Worm (Caenorhabditis elegans) whole organism, young adult: ENCODE results near the gene srgp-1.
A peak's percentile ranks its signal among the peaks of the same experiment; 100 is the strongest.

ENCODE experiments used
- B0035.1 ChIP-seq: sonication (generic microtip); optimal IDR thresholded peaks from 2 replicates; lab custom pipeline; 2016; ENCODE audit warnings: missing genetic modification characterization, mild to moderate bottlenecking, missing compliant biosample characterization, missing genotype, missing genetic modification reagents
- B0261.1 ChIP-seq: sonication (generic microtip); optimal IDR thresholded peaks from 2 replicates; lab custom pipeline; 2016; ENCODE audit warnings: mild to moderate bottlenecking, missing genetic modification characterization, moderate library complexity, missing compliant biosample characterization
- B0336.3 ChIP-seq: fragments of 200-800 bp; sonication (Bioruptor generic); IDR thresholded peaks from 2 replicates; pipeline ENCODE4 v1.3.6; 2022; ENCODE audit warnings: missing genetic modification characterization, missing compliant biosample characterization
- C06A6.2 ChIP-seq: fragments of 200-800 bp; sonication (Bioruptor generic); conservative IDR thresholded peaks from 2 replicates; pipeline ENCODE4 v1.3.6; 2022; ENCODE audit warnings: missing genetic modification characterization, missing compliant biosample characterization
- D2030.7 ChIP-seq: fragments of 200-800 bp; sonication (Bioruptor generic); IDR thresholded peaks from 2 replicates; pipeline ENCODE4 v1.3.6; 2022; ENCODE audit warnings: missing genetic modification reagents, missing genetic modification characterization, missing compliant biosample characterization
- F39B2.1 ChIP-seq: fragments of 200-800 bp; sonication (Bioruptor generic); IDR thresholded peaks from 2 replicates; pipeline ENCODE4 v1.3.6; 2022; ENCODE audit warnings: missing genetic modification reagents, missing genetic modification characterization, missing compliant biosample characterization
- F49E8.2 ChIP-seq: sonication (generic microtip); optimal IDR thresholded peaks from 3 replicates; lab custom pipeline; 2017; ENCODE audit warnings: missing genetic modification characterization, mild to moderate bottlenecking, missing compliant biosample characterization, antibody characterized with exemption, moderate library complexity; ENCODE audit not compliant: insufficient read depth
- F55B11.4 ChIP-seq: sonication (generic microtip); optimal IDR thresholded peaks from 2 replicates; lab custom pipeline; 2016; ENCODE audit warnings: missing compliant biosample characterization, missing genetic modification characterization, borderline replicate concordance; ENCODE audit not compliant: insufficient read depth
- F57C9.4 ChIP-seq: sonication (generic microtip); optimal IDR thresholded peaks from 2 replicates; lab custom pipeline; 2017; ENCODE audit warnings: mild to moderate bottlenecking, missing genetic modification characterization, missing compliant biosample characterization
- K11D2.4 ChIP-seq: fragments of 200-800 bp; sonication (Bioruptor generic); IDR thresholded peaks from 2 replicates; pipeline ENCODE4 v1.3.6; 2022; ENCODE audit warnings: missing genetic modification reagents, missing genetic modification characterization, missing compliant biosample characterization
- K12H6.12 ChIP-seq: fragments of 200-800 bp; sonication (Bioruptor generic); optimal IDR thresholded peaks from 2 replicates; lab custom pipeline; 2018; ENCODE audit warnings: mild to moderate bottlenecking, missing genetic modification characterization, missing compliant biosample characterization
- Y53G8AR.9 ChIP-seq: fragments of 200-800 bp; sonication (Bioruptor generic); conservative IDR thresholded peaks from 2 replicates; pipeline ENCODE4 v1.3.6; 2022; ENCODE audit warnings: missing genetic modification reagents, missing genetic modification characterization, missing compliant biosample characterization
- Y56A3A.18 ChIP-seq: fragments of 200-800 bp; sonication (Bioruptor generic); IDR thresholded peaks from 2 replicates; pipeline ENCODE4 v1.3.6; 2022; ENCODE audit warnings: missing genetic modification reagents, missing genetic modification characterization, missing compliant biosample characterization
- ama-1 ChIP-seq, 3 experiments: fragments of 150-350 bp in 1 of 3; sonication (generic microtip) in 2 of 3; optimal IDR thresholded peaks; 2 replicates each; lab custom pipeline; 2014 to 2018; ENCODE audit warnings: missing biosample characterization in 2 of 3, missing genetic modification characterization in 2 of 3, missing genetic modification reagents in 2 of 3
- athp-1 ChIP-seq: sonication (generic microtip); optimal IDR thresholded peaks from 2 replicates; lab custom pipeline; 2017; ENCODE audit warnings: mild to moderate bottlenecking, missing genetic modification characterization, missing compliant biosample characterization
- attf-5 ChIP-seq: fragments of 200-800 bp; sonication (Bioruptor generic); optimal IDR thresholded peaks from 2 replicates; lab custom pipeline; 2018; ENCODE audit warnings: mild to moderate bottlenecking, missing genetic modification characterization, missing compliant biosample characterization
- bed-1 ChIP-seq: fragments of 200-800 bp; sonication (Bioruptor generic); IDR thresholded peaks from 2 replicates; pipeline ENCODE4 v1.3.6; 2022; ENCODE audit warnings: missing genetic modification reagents, missing genetic modification characterization, missing compliant biosample characterization
- ceh-100 ChIP-seq: fragments of 200-800 bp; sonication (Bioruptor generic); IDR thresholded peaks from 2 replicates; pipeline ENCODE4 v1.3.6; 2022; ENCODE audit warnings: missing genetic modification reagents, missing genetic modification characterization, missing compliant biosample characterization
- ceh-58 ChIP-seq: fragments of 200-800 bp; sonication (Bioruptor generic); IDR thresholded peaks from 2 replicates; pipeline ENCODE4 v1.3.6; 2022; ENCODE audit warnings: missing genetic modification characterization, missing compliant biosample characterization
- ceh-79 ChIP-seq: sonication (generic microtip); optimal IDR thresholded peaks from 2 replicates; lab custom pipeline; 2017; ENCODE audit warnings: mild to moderate bottlenecking, missing genetic modification characterization, missing compliant biosample characterization
- ceh-91 ChIP-seq: fragments of 200-800 bp; sonication (Bioruptor generic); IDR thresholded peaks from 2 replicates; pipeline ENCODE4 v1.3.6; 2022; ENCODE audit warnings: missing genetic modification reagents, missing genetic modification characterization, missing compliant biosample characterization
- dpff-1 ChIP-seq: sonication (generic microtip); optimal IDR thresholded peaks from 2 replicates; lab custom pipeline; 2017; ENCODE audit warnings: mild to moderate bottlenecking, missing genetic modification characterization, missing compliant biosample characterization
- ekl-4 ChIP-seq: fragments of 200-800 bp; sonication (Bioruptor generic); IDR thresholded peaks from 2 replicates; pipeline ENCODE4 v1.3.6; 2022; ENCODE audit warnings: missing genetic modification reagents, missing genetic modification characterization, missing compliant biosample characterization
- him-1 ChIP-seq: sonication (generic microtip); optimal IDR thresholded peaks from 2 replicates; lab custom pipeline; 2016; ENCODE audit warnings: missing genotype, missing genetic modification reagents, missing genetic modification characterization, missing compliant biosample characterization
- hmg-1.2 ChIP-seq: fragments of 200-800 bp; sonication (Bioruptor generic); IDR thresholded peaks from 2 replicates; pipeline ENCODE4 v1.3.6; 2022; ENCODE audit warnings: missing genetic modification reagents, missing genetic modification characterization, missing compliant biosample characterization
- hmg-20 ChIP-seq: fragments of 200-800 bp; sonication (Bioruptor generic); IDR thresholded peaks from 2 replicates; pipeline ENCODE4 v1.3.6; 2022; ENCODE audit warnings: missing genetic modification reagents, missing genetic modification characterization, missing compliant biosample characterization
- lin-35 ChIP-seq, 3 experiments: fragments of 150-350 bp in 2 of 3; sonication (generic microtip) in 1 of 3; optimal IDR thresholded peaks; 2 replicates each; lab custom pipeline; 2014 to 2018; ENCODE audit warnings: missing biosample characterization in 3 of 3, missing genetic modification characterization in 3 of 3, missing genetic modification reagents in 3 of 3
- lin-40 ChIP-seq: sonication (generic microtip); optimal IDR thresholded peaks from 2 replicates; lab custom pipeline; 2016; ENCODE audit warnings: missing genetic modification characterization, mild to moderate bottlenecking, missing compliant biosample characterization, missing genotype, missing genetic modification reagents
- lir-1 ChIP-seq: fragments of 200-800 bp; sonication (Bioruptor generic); conservative IDR thresholded peaks from 2 replicates; pipeline ENCODE4 v1.3.6; 2022; ENCODE audit warnings: missing genetic modification reagents, missing genetic modification characterization, missing compliant biosample characterization
- madf-8 ChIP-seq: fragments of 200-800 bp; sonication (Bioruptor generic); conservative IDR thresholded peaks from 2 replicates; pipeline ENCODE4 v1.3.6; 2022; ENCODE audit warnings: missing genetic modification reagents, missing genetic modification characterization, missing compliant biosample characterization
- mel-28 ChIP-seq: sonication (generic microtip); optimal IDR thresholded peaks from 2 replicates; lab custom pipeline; 2016; ENCODE audit warnings: borderline replicate concordance, mild to moderate bottlenecking, missing genetic modification characterization, missing compliant biosample characterization
- nfya-1 ChIP-seq: sonication (generic microtip); optimal IDR thresholded peaks from 2 replicates; lab custom pipeline; 2017; ENCODE audit warnings: antibody characterized with exemption, missing compliant biosample characterization, missing genetic modification characterization, borderline replicate concordance; ENCODE audit not compliant: insufficient read depth
- nhr-120 ChIP-seq: fragments of 200-800 bp; sonication (Bioruptor generic); IDR thresholded peaks from 2 replicates; pipeline ENCODE4 v1.3.6; 2022; ENCODE audit warnings: missing genetic modification characterization, missing compliant biosample characterization
- nhr-179 ChIP-seq: sonication (generic microtip); optimal IDR thresholded peaks from 2 replicates; lab custom pipeline; 2016; ENCODE audit warnings: mild to moderate bottlenecking, missing genetic modification characterization, missing compliant biosample characterization
- nhr-27 ChIP-seq: fragments of 200-800 bp; sonication (Bioruptor generic); optimal IDR thresholded peaks from 2 replicates; lab custom pipeline; 2018; ENCODE audit warnings: mild to moderate bottlenecking, missing genetic modification characterization, moderate library complexity, missing compliant biosample characterization
- nhr-80 ChIP-seq: sonication (generic microtip); optimal IDR thresholded peaks from 2 replicates; lab custom pipeline; 2016; ENCODE audit warnings: missing genetic modification characterization, missing compliant biosample characterization
- nhr-90 ChIP-seq: sonication (generic microtip); optimal IDR thresholded peaks from 2 replicates; lab custom pipeline; 2016; ENCODE audit warnings: missing genotype, mild to moderate bottlenecking, missing genetic modification characterization, missing compliant biosample characterization
- pbrm-1 ChIP-seq: fragments of 200-800 bp; sonication (Bioruptor generic); IDR thresholded peaks from 2 replicates; pipeline ENCODE4 v1.3.6; 2022; ENCODE audit warnings: missing genetic modification reagents, missing genetic modification characterization, missing compliant biosample characterization
- rcor-1 ChIP-seq: fragments of 200-800 bp; sonication (Bioruptor generic); IDR thresholded peaks from 2 replicates; pipeline ENCODE4 v1.3.6; 2022; ENCODE audit warnings: missing genetic modification reagents, missing genetic modification characterization, missing compliant biosample characterization
- snpc-3.4 ChIP-seq: sonication (generic microtip); optimal IDR thresholded peaks from 2 replicates; lab custom pipeline; 2017; ENCODE audit warnings: missing genetic modification characterization, mild to moderate bottlenecking, missing compliant biosample characterization, antibody characterized with exemption, moderate library complexity, missing genotype, missing genetic modification reagents
- snpc-4 ChIP-seq, 5 experiments: fragments of 150-350 bp in 1 of 5; sonication (generic microtip) in 4 of 5; optimal IDR thresholded peaks; 2 replicates each; lab custom pipeline; 2014 to 2018; ENCODE audit warnings: missing genetic modification characterization in 5 of 5, missing biosample characterization in 3 of 5, antibody characterized with exemption in 2 of 5, mild to moderate bottlenecking in 2 of 5, missing compliant biosample characterization in 2 of 5, missing genotype in 2 of 5, moderate library complexity in 2 of 5, missing genetic modification reagents in 1 of 5
- tlf-1 ChIP-seq: fragments of 200-800 bp; sonication (Bioruptor generic); optimal IDR thresholded peaks from 2 replicates; lab custom pipeline; 2018; ENCODE audit warnings: mild to moderate bottlenecking, missing genetic modification characterization, missing compliant biosample characterization
- zim-3 ChIP-seq: sonication (generic microtip); optimal IDR thresholded peaks from 2 replicates; lab custom pipeline; 2017; ENCODE audit warnings: mild to moderate bottlenecking, missing genetic modification characterization, moderate library complexity, missing compliant biosample characterization
- ztf-26 ChIP-seq: sonication (generic microtip); optimal IDR thresholded peaks from 2 replicates; lab custom pipeline; 2017; ENCODE audit warnings: missing genetic modification characterization, missing compliant biosample characterization
- ztf-3 ChIP-seq: fragments of 200-800 bp; sonication (Bioruptor generic); optimal IDR thresholded peaks from 2 replicates; lab custom pipeline; 2018; ENCODE audit warnings: mild to moderate bottlenecking, missing genetic modification characterization, missing compliant biosample characterization
- ztf-6 ChIP-seq: fragments of 200-800 bp; sonication (Bioruptor generic); IDR thresholded peaks from 2 replicates; pipeline ENCODE4 v1.3.6; 2022; ENCODE audit warnings: missing genetic modification reagents, missing genetic modification characterization, missing compliant biosample characterization

Gene srgp-1

ce11 chrIV:11593415-11594190 lies 23.3 kb downstream of the srgp-1 start, which contains the start of gene F40F11.3 (continued):
- no peak for TF ChIP-seq B0035.1 (tag; lab: Kevin White, UChicago)
- TF ChIP-seq ama-1 (optimal IDR thresholded peaks at IDR 0.05; lab: Kevin White, UChicago) = no peak
- no peak for TF ChIP-seq ama-1 (GFP tag; optimal IDR thresholded peaks at IDR 0.05; lab: Kevin White, UChicago)
- TF ChIP-seq K11D2.4 (GFP tag; lab: Robert Waterston, UW) = peak; percentile 61
- peak; percentile 26 for TF ChIP-seq B0336.3
- TF ChIP-seq hmg-1.2 (GFP tag; lab: Robert Waterston, UW) = peak; percentile 96
- no peak; the same call in 1 of the 2 replicates for TF ChIP-seq ceh-58 (GFP tag; lab: Robert Waterston, UW)
- no peak for TF ChIP-seq ztf-3 (GFP tag; lab: Kevin White, UChicago)
- TF ChIP-seq bed-1 (GFP tag; lab: Robert Waterston, UW) = no peak
- peak; percentile 73 for TF ChIP-seq pbrm-1
- no peak for TF ChIP-seq nfya-1 (tag; lab: Kevin White, UChicago)
- no peak for TF ChIP-seq rcor-1 (GFP tag; lab: Robert Waterston, UW)
- no peak for TF ChIP-seq dpff-1 (tag; lab: Kevin White, UChicago)
- TF ChIP-seq zim-3 (tag; lab: Kevin White, UChicago) = no peak
- TF ChIP-seq him-1 (tag; lab: Kevin White, UChicago) = no peak
- TF ChIP-seq Y53G8AR.9 (GFP tag; lab: Robert Waterston, UW) = no peak; the same call in 1 of the 2 replicates
- no peak for TF ChIP-seq snpc-4 (GFP tag; optimal IDR thresholded peaks at IDR 0.05; lab: Kevin White, UChicago)
- TF ChIP-seq snpc-4 (tag; optimal IDR thresholded peaks at IDR 0.05; lab: Kevin White, UChicago) = peak in 3 of 4 experiments; percentile 20 to 44 (median 26)
- peak; percentile 75 for TF ChIP-seq K12H6.12 (tag; lab: Kevin White, UChicago)
- TF ChIP-seq ceh-79 (tag; lab: Kevin White, UChicago) = no peak
- TF ChIP-seq attf-5 (GFP tag; lab: Kevin White, UChicago) = peak; percentile 90
- TF ChIP-seq mel-28 (tag; lab: Kevin White, UChicago) = no peak
- no peak for TF ChIP-seq F57C9.4 (tag; lab: Kevin White, UChicago)
- no peak for TF ChIP-seq snpc-3.4
- no peak for TF ChIP-seq ztf-6 (GFP tag; lab: Robert Waterston, UW)
- peak; percentile 48 for TF ChIP-seq tlf-1 (GFP tag; lab: Kevin White, UChicago)
- no peak; the same call in none of the 2 replicates for TF ChIP-seq ceh-100 (GFP tag; lab: Robert Waterston, UW)
- TF ChIP-seq lin-35 (GFP tag; optimal IDR thresholded peaks at IDR 0.05; lab: Kevin White, UChicago) = peak in 1 of 3 experiments; percentile 82
- no peak for TF ChIP-seq lir-1 (GFP tag; lab: Robert Waterston, UW)
- TF ChIP-seq ztf-26 (tag; lab: Kevin White, UChicago) = peak; percentile 51
- peak; percentile 13 for TF ChIP-seq nhr-90 (tag; lab: Kevin White, UChicago)
- no peak for TF ChIP-seq madf-8 (GFP tag; lab: Robert Waterston, UW)
- no peak for TF ChIP-seq nhr-27 (tag; lab: Kevin White, UChicago)
- no peak for TF ChIP-seq B0261.1 (tag; lab: Kevin White, UChicago)
- TF ChIP-seq nhr-179 = no peak
- no peak for TF ChIP-seq nhr-120
- TF ChIP-seq F39B2.1 (GFP tag; lab: Robert Waterston, UW) = no peak
- peak; percentile 78; the same call in 1 of the 2 replicates for TF ChIP-seq C06A6.2 (GFP tag; lab: Robert Waterston, UW)
- TF ChIP-seq athp-1 (tag; lab: Kevin White, UChicago) = peak; percentile 26
- TF ChIP-seq hmg-20 (GFP tag; lab: Robert Waterston, UW) = peak; percentile 37; the same call in 1 of the 2 replicates
- TF ChIP-seq D2030.7 (GFP tag; lab: Robert Waterston, UW) = no peak
- TF ChIP-seq nhr-80 (tag; lab: Kevin White, UChicago) = peak; percentile 41
- peak; percentile 83 for TF ChIP-seq Y56A3A.18 (GFP tag; lab: Robert Waterston, UW)
- TF ChIP-seq ekl-4 (GFP tag; lab: Robert Waterston, UW) = peak; percentile 73
- peak; percentile 83 for TF ChIP-seq lin-40
- TF ChIP-seq F49E8.2 = no peak
- peak; percentile 10; the same call in 1 of the 2 replicates for TF ChIP-seq ceh-91 (GFP tag; lab: Robert Waterston, UW)
- TF ChIP-seq F55B11.4 (tag; lab: Kevin White, UChicago) = no peak
